Fruit fly (Drosophila melanogaster): ENCODE results near the gene danr.

danr gene

DNA sequence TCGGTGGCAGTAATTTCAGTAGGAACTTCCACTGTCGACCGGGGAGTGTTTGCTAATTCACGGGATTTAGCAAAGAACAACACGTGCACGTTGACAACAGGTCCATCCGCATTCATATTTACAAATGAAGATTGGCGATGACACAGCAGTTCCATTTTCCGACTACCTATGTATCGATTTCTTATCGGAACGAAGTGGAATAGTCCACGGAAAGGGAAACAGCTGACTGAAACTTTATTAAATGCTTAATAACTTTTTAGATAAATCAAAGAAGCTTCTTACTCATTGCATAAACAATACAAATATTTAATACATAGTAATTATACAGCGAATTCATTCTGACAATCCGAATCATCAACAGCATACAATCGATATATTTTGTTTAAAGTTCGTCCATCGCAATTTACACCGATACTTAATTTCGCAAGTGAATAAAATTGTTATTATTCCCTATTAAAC, 10.6 kb upstream of the danr start, which contains the start of the genes Mocs2A, Mocs2B and Clbn (continued):
- no peak for TF ChIP-seq CG15696 (tag; optimal IDR thresholded peaks at IDR 0.05)
- no peak for TF ChIP-seq shn (GFP tag; optimal IDR thresholded peaks at IDR 0.05)
- no peak for TF ChIP-seq slbo (GFP tag; IDR thresholded peaks at IDR 0.05)
- no peak for TF ChIP-seq gro (GFP tag; optimal IDR thresholded peaks at IDR 0.05)
- no peak for TF ChIP-seq Nf-YB (GFP tag; optimal IDR thresholded peaks at IDR 0.05)
- TF ChIP-seq dysf (GFP tag; IDR thresholded peaks at IDR 0.05) = no peak
- TF ChIP-seq CG10979 (tag; optimal IDR thresholded peaks at IDR 0.05) = no peak
- TF ChIP-seq Six4 (GFP tag; optimal IDR thresholded peaks at IDR 0.05) = no peak
- no peak for TF ChIP-seq sisA (GFP tag; IDR thresholded peaks at IDR 0.05)
- TF ChIP-seq nerfin-1 (tag; optimal IDR thresholded peaks at IDR 0.05) = peak; percentile 6
- peak; percentile 81 for TF ChIP-seq scrt (GFP tag; optimal IDR thresholded peaks at IDR 0.05)
- peak; percentile 62 for TF ChIP-seq bbx (GFP tag; IDR thresholded peaks at IDR 0.05; ENCODE audit: partially characterized antibody)
- no peak for TF ChIP-seq so (GFP tag; IDR thresholded peaks at IDR 0.05)
- TF ChIP-seq Myb (GFP tag; optimal IDR thresholded peaks at IDR 0.05) = no peak
- TF ChIP-seq CG14014 (GFP tag; IDR thresholded peaks at IDR 0.05) = no peak
- TF ChIP-seq schlank (tag; optimal IDR thresholded peaks at IDR 0.05) = no peak
- TF ChIP-seq CG12769 (tag; optimal IDR thresholded peaks at IDR 0.05) = no peak
- peak; percentile 60; the same call in 1 of the 2 replicates for TF ChIP-seq nerfin-2 (GFP tag; IDR thresholded peaks at IDR 0.05; ENCODE audit: partially characterized antibody)
- TF ChIP-seq usp (GFP tag; optimal IDR thresholded peaks at IDR 0.05) = no peak
- peak; percentile 21 for TF ChIP-seq CG12391 (tag; optimal IDR thresholded peaks at IDR 0.05)
- TF ChIP-seq CG34422 (GFP tag; IDR thresholded peaks at IDR 0.05) = peak; percentile 55; the same call in 1 of the 3 replicates
- no peak for TF ChIP-seq yki (optimal IDR thresholded peaks at IDR 0.05)
- TF ChIP-seq sens (GFP tag) = peak; percentile 80
- TF ChIP-seq knrl (GFP tag; IDR thresholded peaks at IDR 0.05; ENCODE audit: partially characterized antibody) = peak; percentile 81
- peak; percentile 47 for TF ChIP-seq Jarid2 (GFP tag; optimal IDR thresholded peaks at IDR 0.05)
- TF ChIP-seq sna (GFP tag; IDR thresholded peaks at IDR 0.05; ENCODE audit: partially characterized antibody) = peak; percentile 81
- TF ChIP-seq CG11504 (tag; optimal IDR thresholded peaks at IDR 0.05) = no peak

DNA sequence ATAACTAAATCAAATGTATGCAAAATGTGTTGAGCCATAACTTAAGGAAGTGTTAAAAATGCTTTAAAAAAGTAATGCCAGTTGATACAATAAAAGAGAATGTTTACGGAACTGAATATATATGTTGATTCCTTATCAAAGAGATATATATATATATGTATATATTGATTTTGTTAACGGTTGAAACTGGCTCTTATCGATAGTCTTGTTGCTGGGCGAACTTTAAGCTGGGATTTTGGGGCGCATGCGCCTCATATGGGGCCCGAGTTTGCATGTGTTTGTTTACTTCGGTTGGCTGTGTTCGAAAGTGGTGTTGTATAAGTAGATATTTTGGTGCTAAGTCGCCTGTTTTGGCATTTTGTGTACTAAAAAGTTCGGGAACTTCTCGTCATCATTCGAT, 6.8 kb upstream of the danr start, which contains the start of gene Bili:
Bili (plus strand) TSS at position 265 of the 400 bp plus-strand sequence.
- TF ChIP-seq onecut (GFP tag; IDR thresholded peaks at IDR 0.05) (peak; percentile 89), ewg (GFP tag; optimal IDR thresholded peaks at IDR 0.05) (peak; percentile 69), unc-4 (GFP tag; IDR thresholded peaks at IDR 0.05; ENCODE audit: partially characterized antibody) (peak; percentile 42; the same call in 1 of the 2 replicates), CG2116 (GFP tag; optimal IDR thresholded peaks at IDR 0.05) (peak; percentile 24)

DNA sequence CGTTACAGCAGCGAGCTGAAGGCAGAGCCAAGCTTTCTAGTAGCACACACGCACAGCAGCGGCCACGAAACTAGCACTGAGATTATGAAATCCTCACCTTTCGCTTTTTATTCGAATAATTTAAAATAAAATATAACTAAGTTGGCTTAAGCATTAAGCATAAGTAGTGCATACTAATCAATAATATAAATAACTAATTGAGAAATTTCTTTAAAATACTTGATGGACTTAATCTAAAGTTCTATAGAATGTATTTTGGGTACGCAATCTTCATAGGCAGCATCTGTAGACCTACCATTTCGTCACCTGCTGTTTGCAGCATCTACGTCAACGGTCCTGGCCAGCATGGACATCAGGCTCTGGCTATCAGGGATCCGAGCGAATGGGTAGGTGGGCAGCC, 14.5 kb downstream of the danr start:
- TF ChIP-seq CG18599 (GFP tag; optimal IDR thresholded peaks at IDR 0.05) (peak; percentile 79), slbo (GFP tag; IDR thresholded peaks at IDR 0.05) (0 out of 2 replicates have a peak, but pooled peaks have one; percentile 15), Hmr (GFP tag; optimal IDR thresholded peaks at IDR 0.05) (peak; percentile 34), CG2120 (GFP tag; optimal IDR thresholded peaks at IDR 0.05) (peak; percentile 36), sens (GFP tag) (peak; percentile 57), CG12391 (tag; optimal IDR thresholded peaks at IDR 0.05) (peak; percentile 5), Hand (GFP tag; optimal IDR thresholded peaks at IDR 0.05) (peak; percentile 29), CG15269 (tag; optimal IDR thresholded peaks at IDR 0.05) (peak; percentile 22), gem (tag; optimal IDR thresholded peaks at IDR 0.05) (peak; percentile 47), CG11723 (GFP tag; optimal IDR thresholded peaks at IDR 0.05) (no peak), CG1024 (GFP tag; IDR thresholded peaks at IDR 0.05) (no peak), CG2678 (tag; optimal IDR thresholded peaks at IDR 0.05) (peak; percentile 66), Hr39 (optimal IDR thresholded peaks at IDR 0.05) (no peak), CG32772 (GFP tag; IDR thresholded peaks at IDR 0.05) (no peak), Meics (GFP tag; optimal IDR thresholded peaks at IDR 0.05) (peak; percentile 45), CG17359 (tag; optimal IDR thresholded peaks at IDR 0.05) (peak; percentile 19), CG6175 (GFP tag; IDR thresholded peaks at IDR 0.05) (no peak), Sox102F (GFP tag; optimal IDR thresholded peaks at IDR 0.05) (peak; percentile 4), CG7357 (GFP tag; IDR thresholded peaks at IDR 0.05) (0 out of 3 replicates have a peak, but pooled peaks have one; percentile 25), cwo (GFP tag; optimal IDR thresholded peaks at IDR 0.05) (peak; percentile 50), chinmo (GFP tag; IDR thresholded peaks at IDR 0.05; ENCODE audit: partially characterized antibody) (no peak)
